Worm (Caenorhabditis elegans) whole organism, L2 larva: ENCODE measurements around the gene T06E6.1.

Experiments used
- ama-1 ChIP-seq: fragments of 150-350 bp; optimal IDR thresholded peaks from 2 replicates; lab custom pipeline; 2018; ENCODE audit warnings: inconsistent platforms
- nhr-25 ChIP-seq: fragments of 150-350 bp; sonication (generic microtip); optimal IDR thresholded peaks from 3 replicates; lab custom pipeline; 2014; ENCODE audit warnings: missing biosample characterization, missing genetic modification characterization
- nhr-77 ChIP-seq: fragments of 150-350 bp; optimal IDR thresholded peaks from 2 replicates; lab custom pipeline; 2014; ENCODE audit warnings: missing biosample characterization, missing genetic modification characterization
- sem-4 ChIP-seq: fragments of 150-350 bp; optimal IDR thresholded peaks from 2 replicates; lab custom pipeline; 2014; ENCODE audit warnings: missing biosample characterization, missing genetic modification reagents, missing genetic modification characterization

ce11 chrV:15347292-15347691 lies 47.5 kb downstream of the T06E6.1 start, which contains the start of gene C29F3.3:
- no peak for TF ChIP-seq sem-4
- TF ChIP-seq nhr-77, result no peak
- TF ChIP-seq nhr-25 (tag; lab: Kevin White, UChicago), result no peak
- TF ChIP-seq ama-1 (lab: Kevin White, UChicago), result no peak
